Worm (Caenorhabditis elegans) whole organism, L2 larva: ENCODE results near the gene unc-68.

ENCODE experiments used
- R02D3.7 ChIP-seq: fragments of 150-350 bp; optimal IDR thresholded peaks from 2 replicates; lab custom pipeline; 2014; ENCODE audit warnings: missing biosample characterization, missing genetic modification characterization
- aly-2 ChIP-seq: fragments of 150-350 bp; optimal IDR thresholded peaks from 2 replicates; lab custom pipeline; 2014; ENCODE audit warnings: missing biosample characterization, missing genetic modification characterization
- ceh-82 ChIP-seq: fragments of 150-350 bp; optimal IDR thresholded peaks from 2 replicates; lab custom pipeline; 2014; ENCODE audit warnings: missing biosample characterization, missing genetic modification characterization
- elt-3 ChIP-seq: sonication (generic microtip); optimal IDR thresholded peaks from 2 replicates; lab custom pipeline; 2017; ENCODE audit warnings: missing biosample characterization, missing genetic modification characterization
- lin-13 ChIP-seq: fragments of 150-350 bp; optimal IDR thresholded peaks from 2 replicates; lab custom pipeline; 2014; ENCODE audit warnings: missing biosample characterization, missing genetic modification reagents, missing genetic modification characterization
- nhr-11 ChIP-seq: fragments of 150-350 bp; optimal IDR thresholded peaks from 2 replicates; lab custom pipeline; 2014; ENCODE audit warnings: missing biosample characterization, missing genetic modification characterization
- nhr-23 ChIP-seq: fragments of 150-350 bp; optimal IDR thresholded peaks from 2 replicates; lab custom pipeline; 2014; ENCODE audit warnings: missing biosample characterization, missing genetic modification reagents, missing genetic modification characterization
- nhr-237 ChIP-seq: fragments of 150-350 bp; optimal IDR thresholded peaks from 2 replicates; lab custom pipeline; 2014; ENCODE audit warnings: missing biosample characterization, missing genetic modification characterization
- unc-62 ChIP-seq: fragments of 150-350 bp; optimal IDR thresholded peaks from 2 replicates; lab custom pipeline; 2014; ENCODE audit warnings: missing biosample characterization, missing genetic modification reagents, missing genetic modification characterization

ce11 chrV:6879490-6879889, 49.3 kb downstream of the unc-68 start:
- TF ChIP-seq unc-62 (no peak), lin-13 (GFP tag; lab: Kevin White, UChicago) (peak; percentile 55), R02D3.7 (no peak), nhr-237 (tag; lab: Kevin White, UChicago) (no peak), nhr-11 (no peak), nhr-23 (tag; lab: Kevin White, UChicago) (no peak), aly-2 (tag; lab: Kevin White, UChicago) (no peak), ceh-82 (peak; percentile 67), elt-3 (tag; lab: Kevin White, UChicago) (no peak)
